Fruit fly (Drosophila melanogaster) whole organism, embryonic: Measurements from ENCODE around the gene Vti1b.
A peak's percentile ranks its signal among the peaks of the same experiment; 100 is the strongest.

Experiments used
- ATbp ChIP-seq: fragments of 200-800 bp; sonication (Bioruptor generic); optimal IDR thresholded peaks from 2 replicates; lab custom pipeline; 2017; ENCODE audit warnings: missing biosample characterization, mild to moderate bottlenecking, missing genetic modification characterization, missing genetic modification reagents
- Aef1 ChIP-seq: fragments of 200-800 bp; sonication (Bioruptor generic); IDR thresholded peaks from 3 replicates; pipeline ENCODE4 v1.3.6; 2022; ENCODE audit warnings: missing biosample characterization, missing genetic modification characterization
- Atf3 ChIP-seq: fragments of 200-800 bp; sonication (Bioruptor generic); optimal IDR thresholded peaks from 3 replicates; lab custom pipeline; 2016; ENCODE audit warnings: missing biosample characterization, missing genetic modification characterization
- CG11398 ChIP-seq: fragments of 200-800 bp; sonication (Bioruptor generic); optimal IDR thresholded peaks from 2 replicates; lab custom pipeline; 2016; ENCODE audit warnings: missing biosample characterization, missing genetic modification characterization
- CG12391 ChIP-seq: fragments of 200-800 bp; sonication (Bioruptor generic); optimal IDR thresholded peaks from 3 replicates; lab custom pipeline; 2018; ENCODE audit warnings: missing biosample characterization, mild to moderate bottlenecking, missing genetic modification characterization, moderate library complexity
- CG12744 ChIP-seq: fragments of 200-800 bp; sonication (Bioruptor generic); optimal IDR thresholded peaks from 2 replicates; lab custom pipeline; 2016; ENCODE audit warnings: missing biosample characterization, missing genetic modification characterization
- CG17361 ChIP-seq: fragments of 200-800 bp; sonication (Bioruptor generic); IDR thresholded peaks from 3 replicates; pipeline ENCODE4 v1.3.6; 2022; ENCODE audit warnings: missing biosample characterization, missing genetic modification characterization
- CG2202 ChIP-seq: fragments of 200-800 bp; sonication (Bioruptor generic); optimal IDR thresholded peaks from 2 replicates; lab custom pipeline; 2018; ENCODE audit warnings: missing biosample characterization, mild to moderate bottlenecking, missing genetic modification characterization
- CG2678 ChIP-seq: fragments of 200-800 bp; sonication (Bioruptor generic); optimal IDR thresholded peaks from 3 replicates; lab custom pipeline; 2019; ENCODE audit warnings: missing biosample characterization, mild to moderate bottlenecking, missing genetic modification characterization, moderate library complexity
- CG2889 ChIP-seq: fragments of 200-800 bp; sonication (Bioruptor generic); IDR thresholded peaks from 3 replicates; pipeline ENCODE4 v1.3.6; 2022; ENCODE audit warnings: missing biosample characterization, missing genetic modification characterization
- CG32532 ChIP-seq: fragments of 200-800 bp; sonication (Bioruptor generic); IDR thresholded peaks from 2 replicates; pipeline ENCODE4 v1.3.6; 2022; ENCODE audit warnings: missing biosample characterization, missing genetic modification characterization
- CG33213 ChIP-seq: fragments of 200-800 bp; sonication (Bioruptor generic); optimal IDR thresholded peaks from 3 replicates; lab custom pipeline; 2016; ENCODE audit warnings: missing biosample characterization, missing genetic modification characterization
- CG4707 ChIP-seq: fragments of 200-800 bp; sonication (Bioruptor generic); optimal IDR thresholded peaks from 2 replicates; lab custom pipeline; 2018; ENCODE audit warnings: missing biosample characterization, mild to moderate bottlenecking, missing genetic modification characterization, moderate library complexity
- CG4730 ChIP-seq: fragments of 200-800 bp; sonication (Bioruptor generic); IDR thresholded peaks from 2 replicates; pipeline ENCODE4 v1.3.6; 2022; ENCODE audit warnings: missing biosample characterization, missing genetic modification characterization
- CG6654 ChIP-seq: fragments of 200-800 bp; sonication (Bioruptor generic); optimal IDR thresholded peaks from 2 replicates; lab custom pipeline; 2017; ENCODE audit warnings: missing biosample characterization, mild to moderate bottlenecking, missing genetic modification characterization
- CG7271 ChIP-seq: fragments of 200-800 bp; sonication (Bioruptor generic); optimal IDR thresholded peaks from 2 replicates; lab custom pipeline; 2018; ENCODE audit warnings: missing biosample characterization, mild to moderate bottlenecking, missing genetic modification characterization, moderate library complexity
- CG7556 ChIP-seq: fragments of 200-800 bp; sonication (Bioruptor generic); optimal IDR thresholded peaks from 2 replicates; lab custom pipeline; 2017; ENCODE audit warnings: missing biosample characterization, mild to moderate bottlenecking, missing genetic modification characterization
- CG7839 ChIP-seq: fragments of 200-800 bp; sonication (Bioruptor generic); optimal IDR thresholded peaks from 3 replicates; lab custom pipeline; 2018; ENCODE audit warnings: missing biosample characterization, mild to moderate bottlenecking, missing genetic modification characterization, moderate library complexity
- CG8281 ChIP-seq: fragments of 200-800 bp; sonication (Bioruptor generic); optimal IDR thresholded peaks from 2 replicates; lab custom pipeline; 2018; ENCODE audit warnings: missing biosample characterization, mild to moderate bottlenecking, missing genetic modification characterization, moderate library complexity
- CG8765 ChIP-seq: fragments of 200-800 bp; sonication (Bioruptor generic); IDR thresholded peaks from 2 replicates; pipeline ENCODE4 v1.3.6; 2022; ENCODE audit warnings: missing biosample characterization, missing genetic modification characterization
- CG9215 ChIP-seq: fragments of 200-800 bp; sonication (Bioruptor generic); IDR thresholded peaks from 2 replicates; pipeline ENCODE4 v1.3.6; 2022; ENCODE audit warnings: missing biosample characterization, missing genetic modification characterization
- D19A ChIP-seq: fragments of 200-800 bp; optimal IDR thresholded peaks from 3 replicates; lab custom pipeline; 2019; ENCODE audit warnings: missing biosample characterization, mild to moderate bottlenecking, missing genetic modification characterization, moderate library complexity
- Dfd ChIP-seq, 2 experiments: fragments of >200 bp; optimal IDR thresholded peaks; 2 replicates each; lab custom pipeline; 2017; ENCODE audit warnings: missing biosample characterization in 2 of 2, missing genetic modification characterization in 2 of 2
- E2f1 ChIP-seq: fragments of 200-800 bp; sonication (Bioruptor generic); IDR thresholded peaks from 2 replicates; pipeline ENCODE4 v1.3.6; 2022; ENCODE audit warnings: missing biosample characterization, missing genetic modification characterization
- Fer1 ChIP-seq: fragments of 200-800 bp; sonication (Bioruptor generic); optimal IDR thresholded peaks from 2 replicates; lab custom pipeline; 2017; ENCODE audit warnings: missing biosample characterization, mild to moderate bottlenecking, missing genetic modification characterization
- Gug ChIP-seq: fragments of 200-800 bp; sonication (Bioruptor generic); IDR thresholded peaks from 4 replicates; pipeline ENCODE4 v1.3.6; 2022; ENCODE audit warnings: missing biosample characterization, missing genetic modification characterization
- Hsf ChIP-seq: fragments of 200-800 bp; sonication (Bioruptor generic); optimal IDR thresholded peaks from 3 replicates; lab custom pipeline; 2016; ENCODE audit warnings: missing biosample characterization, missing genetic modification characterization
- Lim3 ChIP-seq: fragments of 200-800 bp; sonication (Bioruptor generic); IDR thresholded peaks from 2 replicates; pipeline ENCODE4 v1.3.6; 2022; ENCODE audit warnings: missing biosample characterization, missing genetic modification characterization
- Nf-YA ChIP-seq: fragments of 200-800 bp; sonication (Bioruptor generic); IDR thresholded peaks from 2 replicates; pipeline ENCODE4 v1.3.6; 2022; ENCODE audit warnings: missing biosample characterization, missing genetic modification characterization
- Rfx ChIP-seq: fragments of 200-800 bp; sonication (Bioruptor generic); IDR thresholded peaks from 2 replicates; pipeline ENCODE4 v1.3.6; 2022; ENCODE audit warnings: missing biosample characterization, missing genetic modification characterization
- Spps ChIP-seq: fragments of 200-800 bp; sonication (Bioruptor generic); optimal IDR thresholded peaks from 2 replicates; lab custom pipeline; 2018; ENCODE audit warnings: missing biosample characterization, mild to moderate bottlenecking, missing genetic modification characterization
- Sry-β ChIP-seq: fragments of 200-800 bp; sonication (Bioruptor generic); optimal IDR thresholded peaks from 2 replicates; lab custom pipeline; 2018; ENCODE audit warnings: missing biosample characterization, mild to moderate bottlenecking, missing genetic modification characterization, moderate library complexity
- ase ChIP-seq: fragments of 200-800 bp; sonication (Bioruptor generic); IDR thresholded peaks from 3 replicates; pipeline ENCODE4 v1.3.6; 2022; ENCODE audit warnings: missing biosample characterization, missing genetic modification characterization
- az2 ChIP-seq: fragments of 200-800 bp; sonication (Bioruptor generic); optimal IDR thresholded peaks from 3 replicates; lab custom pipeline; 2016; ENCODE audit warnings: missing biosample characterization, missing genetic modification characterization
- bab2 ChIP-seq: fragments of 200-800 bp; sonication (Bioruptor generic); optimal IDR thresholded peaks from 2 replicates; lab custom pipeline; 2016; ENCODE audit warnings: missing biosample characterization, missing genetic modification characterization
- btn ChIP-seq: fragments of 200-800 bp; sonication (Bioruptor generic); optimal IDR thresholded peaks from 2 replicates; lab custom pipeline; 2016; ENCODE audit warnings: missing biosample characterization, missing genetic modification characterization
- cg ChIP-seq: fragments of 200-800 bp; sonication (Bioruptor generic); optimal IDR thresholded peaks from 3 replicates; lab custom pipeline; 2019; ENCODE audit warnings: missing biosample characterization, mild to moderate bottlenecking, missing genetic modification characterization, moderate library complexity
- disco-r ChIP-seq: fragments of 200-800 bp; sonication (Bioruptor generic); optimal IDR thresholded peaks from 2 replicates; lab custom pipeline; 2016; ENCODE audit warnings: missing biosample characterization, missing genetic modification characterization
- fu2 ChIP-seq: fragments of 200-800 bp; sonication (Bioruptor generic); optimal IDR thresholded peaks from 2 replicates; lab custom pipeline; 2016; ENCODE audit warnings: missing biosample characterization, missing genetic modification characterization
- gfzf ChIP-seq: fragments of 200-800 bp; sonication (Bioruptor generic); optimal IDR thresholded peaks from 2 replicates; lab custom pipeline; 2016; ENCODE audit warnings: missing biosample characterization, mild to moderate bottlenecking, missing genetic modification characterization, moderate library complexity
- grau ChIP-seq: fragments of 200-800 bp; optimal IDR thresholded peaks from 3 replicates; lab custom pipeline; 2019; ENCODE audit warnings: missing biosample characterization, mild to moderate bottlenecking, missing genetic modification characterization, moderate library complexity
- grn ChIP-seq: fragments of 200-800 bp; sonication (Bioruptor generic); optimal IDR thresholded peaks from 3 replicates; lab custom pipeline; 2017; ENCODE audit warnings: missing biosample characterization, missing genetic modification characterization
- lilli ChIP-seq: fragments of 200-800 bp; sonication (Bioruptor generic); optimal IDR thresholded peaks from 3 replicates; lab custom pipeline; 2016; ENCODE audit warnings: missing biosample characterization, missing genetic modification characterization
- luna ChIP-seq: fragments of 200-800 bp; sonication (Bioruptor generic); optimal IDR thresholded peaks from 2 replicates; lab custom pipeline; 2016; ENCODE audit warnings: missing biosample characterization, missing genetic modification characterization
- pnt ChIP-seq: fragments of 200-800 bp; sonication (Bioruptor generic); optimal IDR thresholded peaks from 3 replicates; lab custom pipeline; 2016; ENCODE audit warnings: missing biosample characterization, missing genetic modification characterization
- sd ChIP-seq: fragments of 200-800 bp; sonication (Bioruptor generic); optimal IDR thresholded peaks from 3 replicates; lab custom pipeline; 2018; ENCODE audit warnings: missing biosample characterization, mild to moderate bottlenecking, missing genetic modification characterization, moderate library complexity
- sqz ChIP-seq: fragments of 200-800 bp; sonication (Bioruptor generic); optimal IDR thresholded peaks from 3 replicates; lab custom pipeline; 2018; ENCODE audit warnings: missing biosample characterization, mild to moderate bottlenecking, missing genetic modification characterization
- trem ChIP-seq: fragments of 200-800 bp; optimal IDR thresholded peaks from 3 replicates; lab custom pipeline; 2019; ENCODE audit warnings: missing biosample characterization, mild to moderate bottlenecking, missing genetic modification characterization, moderate library complexity
- twi ChIP-seq: fragments of 200-800 bp; optimal IDR thresholded peaks from 2 replicates; lab custom pipeline; 2019; ENCODE audit warnings: missing biosample characterization, mild to moderate bottlenecking, missing genetic modification characterization, moderate library complexity
- vfl ChIP-seq: fragments of 200-800 bp; sonication (Bioruptor generic); optimal IDR thresholded peaks from 2 replicates; lab custom pipeline; 2016; ENCODE audit warnings: missing biosample characterization, missing genetic modification characterization
- vnd ChIP-seq: fragments of 200-800 bp; sonication (Bioruptor generic); IDR thresholded peaks from 3 replicates; pipeline ENCODE4 v1.3.6; 2022; ENCODE audit warnings: missing biosample characterization, missing genetic modification characterization; ENCODE audit not compliant: partially characterized antibody
- wdn ChIP-seq: fragments of 200-800 bp; sonication (Bioruptor generic); IDR thresholded peaks from 2 replicates; pipeline ENCODE4 v1.3.6; 2022; ENCODE audit warnings: missing biosample characterization, missing genetic modification characterization
- yki ChIP-seq: fragments of >200 bp; optimal IDR thresholded peaks from 3 replicates; lab custom pipeline; 2018

Gene Vti1b

DNA sequence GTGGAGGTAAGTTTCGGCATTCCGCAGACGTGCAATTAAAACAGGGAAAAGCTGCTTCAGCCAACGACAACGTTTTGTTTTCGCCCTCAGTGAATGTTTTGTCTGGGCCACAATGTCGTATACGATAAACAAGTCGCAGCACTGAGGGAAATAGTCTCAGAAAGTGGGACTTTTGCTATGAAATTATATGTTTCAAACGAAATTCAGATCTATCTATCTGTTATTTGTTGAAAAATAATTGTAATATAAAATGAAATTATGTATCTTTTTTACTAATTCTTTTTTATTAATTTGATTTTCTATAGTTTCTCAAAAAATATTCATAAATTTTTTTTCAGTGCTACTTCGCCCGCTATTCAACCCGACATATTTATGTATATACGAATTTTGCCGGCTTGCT lies 3.4 kb upstream of the Vti1b start (continued):
- TF ChIP-seq twi (tag; lab: Kevin White, UChicago) = no peak
- TF ChIP-seq az2 (GFP tag; lab: Kevin White, UChicago) = peak; percentile 45
- no peak for TF ChIP-seq fu2
- no peak for TF ChIP-seq D19A (tag; lab: Kevin White, UChicago)
- no peak for TF ChIP-seq CG7271 (tag; lab: Kevin White, UChicago)
- TF ChIP-seq vnd (GFP tag; lab: Robert Waterston, UW) = no peak
- no peak for TF ChIP-seq grn (GFP tag; lab: Kevin White, UChicago)
- no peak for TF ChIP-seq E2f1 (GFP tag; lab: Robert Waterston, UW)
- TF ChIP-seq CG17361 (GFP tag; lab: Robert Waterston, UW) = no peak; the same call in none of the 3 replicates
- peak; percentile 62 for TF ChIP-seq Rfx (GFP tag; lab: Robert Waterston, UW)
- TF ChIP-seq sqz (GFP tag; lab: Kevin White, UChicago) = no peak
- no peak for TF ChIP-seq CG4707 (GFP tag; lab: Kevin White, UChicago)
- no peak for TF ChIP-seq CG33213 (GFP tag; lab: Kevin White, UChicago)
- no peak for TF ChIP-seq pnt (GFP tag; lab: Kevin White, UChicago)
- TF ChIP-seq CG2202 (tag; lab: Kevin White, UChicago) = no peak
- no peak for TF ChIP-seq Dfd (GFP tag; optimal IDR thresholded peaks at IDR 0.05; lab: Kevin White, UChicago)
- no peak for TF ChIP-seq Aef1 (GFP tag; lab: Robert Waterston, UW)
- TF ChIP-seq ase (GFP tag; lab: Robert Waterston, UW) = no peak
- TF ChIP-seq grau (tag; lab: Kevin White, UChicago) = peak; percentile 70
- no peak for TF ChIP-seq CG12391 (tag; lab: Kevin White, UChicago)
- TF ChIP-seq Spps (tag; lab: Kevin White, UChicago) = no peak
- TF ChIP-seq CG8281 (tag; lab: Kevin White, UChicago) = no peak
- TF ChIP-seq CG8765 (GFP tag; lab: Robert Waterston, UW) = no peak; the same call in 1 of the 2 replicates
- TF ChIP-seq CG2889 (GFP tag; lab: Robert Waterston, UW) = peak; percentile 41; the same call in 1 of the 3 replicates
- peak; percentile 49 for TF ChIP-seq lilli (GFP tag; lab: Kevin White, UChicago)
- TF ChIP-seq sd (tag; lab: Kevin White, UChicago) = no peak
- no peak for TF ChIP-seq btn (GFP tag; lab: Kevin White, UChicago)
- TF ChIP-seq Lim3 = no peak
- peak; percentile 71 for TF ChIP-seq CG7839 (tag; lab: Kevin White, UChicago)
- TF ChIP-seq Hsf (GFP tag; lab: Kevin White, UChicago) = no peak
- no peak for TF ChIP-seq trem
- TF ChIP-seq cg (GFP tag; lab: Kevin White, UChicago) = no peak
- TF ChIP-seq vfl = no peak
- TF ChIP-seq CG11398 = no peak
- peak; percentile 19 for TF ChIP-seq ATbp (GFP tag; lab: Kevin White, UChicago)
- TF ChIP-seq Sry-β (GFP tag; lab: Kevin White, UChicago) = no peak
- TF ChIP-seq CG32532 (GFP tag; lab: Robert Waterston, UW) = peak; percentile 73
- TF ChIP-seq Fer1 (GFP tag; lab: Kevin White, UChicago) = no peak
- TF ChIP-seq disco-r (GFP tag; lab: Kevin White, UChicago) = no peak
- TF ChIP-seq CG4730 (GFP tag; lab: Robert Waterston, UW) = no peak
- no peak for TF ChIP-seq CG6654 (GFP tag; lab: Kevin White, UChicago)
- TF ChIP-seq Gug = peak; percentile 26; the same call in 1 of the 4 replicates
- no peak for TF ChIP-seq CG12744
- TF ChIP-seq luna (GFP tag; lab: Kevin White, UChicago) = no peak
- no peak for TF ChIP-seq CG7556
- no peak for TF ChIP-seq Atf3 (GFP tag; lab: Kevin White, UChicago)
- TF ChIP-seq yki (lab: Kevin White, UChicago) = no peak
- TF ChIP-seq Nf-YA = no peak
- no peak for TF ChIP-seq CG2678 (tag; lab: Kevin White, UChicago)
- no peak for TF ChIP-seq gfzf (GFP tag; lab: Kevin White, UChicago)
- no peak for TF ChIP-seq wdn (GFP tag; lab: Robert Waterston, UW)
- peak; percentile 45 for TF ChIP-seq CG9215
- peak; percentile 6 for TF ChIP-seq bab2
